Worm (Caenorhabditis elegans) whole organism, L1 larva: ENCODE data around the gene sre-12.
A peak's percentile ranks its signal among the peaks of the same experiment; 100 is the strongest.

Experiments used
- ama-1 ChIP-seq: fragments of 150-350 bp; optimal IDR thresholded peaks from 2 replicates; lab custom pipeline; 2014
- ceh-82 ChIP-seq, 3 experiments: fragments of 150-350 bp in 1 of 3; sonication (generic microtip) in 2 of 3; optimal IDR thresholded peaks; 2 replicates each; lab custom pipeline; 2014 to 2017; ENCODE audit warnings: missing biosample characterization in 3 of 3, missing genetic modification characterization in 3 of 3
- efl-1 ChIP-seq, 4 experiments: fragments of 150-350 bp; optimal IDR thresholded peaks in 3 of 4; peaks in 1 of 4; 1 replicate in 1 of 4; 2 replicates in 3 of 4; lab custom pipeline; 2014; ENCODE audit warnings: missing biosample characterization in 2 of 4, missing genetic modification characterization in 2 of 4, missing genetic modification reagents in 2 of 4
- mab-9 ChIP-seq: fragments of 200-800 bp; sonication (Bioruptor generic); IDR thresholded peaks from 2 replicates; pipeline ENCODE4 v1.3.6; 2022; ENCODE audit warnings: missing genetic modification reagents, missing genetic modification characterization, missing compliant biosample characterization
- nhr-71 ChIP-seq: sonication (generic microtip); optimal IDR thresholded peaks from 2 replicates; lab custom pipeline; 2016; ENCODE audit warnings: mild to moderate bottlenecking, missing genetic modification characterization, moderate library complexity, missing compliant biosample characterization
- unc-130 ChIP-seq: fragments of 150-350 bp; optimal IDR thresholded peaks from 2 replicates; lab custom pipeline; 2017; ENCODE audit warnings: missing biosample characterization, missing genetic modification characterization, inconsistent platforms
- xbp-1 ChIP-seq: sonication (generic microtip); optimal IDR thresholded peaks from 2 replicates; lab custom pipeline; 2016; ENCODE audit warnings: missing genetic modification characterization, missing compliant biosample characterization

DNA sequence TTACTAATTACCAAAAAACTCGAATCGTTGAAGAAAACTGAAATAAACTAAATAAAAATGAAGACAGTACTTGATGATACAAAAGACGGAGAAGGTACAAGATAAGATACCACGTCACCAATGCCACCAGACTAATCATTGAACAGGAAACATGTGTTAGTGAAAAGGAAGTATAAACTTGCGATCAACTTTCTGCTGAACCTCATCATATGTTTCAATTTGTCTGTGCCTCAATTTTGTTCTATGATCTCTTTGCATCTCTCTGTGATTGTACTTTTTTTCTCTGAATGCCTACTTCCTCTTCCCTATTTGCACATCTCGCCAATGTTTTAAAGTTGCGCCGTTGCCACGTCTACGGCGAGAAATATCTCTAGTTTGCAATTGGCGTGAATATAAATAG lies 15.1 kb upstream of the sre-12 start:
- no peak for TF ChIP-seq ceh-82 (tag; optimal IDR thresholded peaks at IDR 0.05; lab: Kevin White, UChicago)
- TF ChIP-seq efl-1 (optimal IDR thresholded peaks at IDR 0.05; lab: Kevin White, UChicago), result no peak
- TF ChIP-seq efl-1 (GFP tag; optimal IDR thresholded peaks at IDR 0.05 in 1 of 2; lab: Kevin White, UChicago), result peak in 1 of 2 experiments; percentile 76
- no peak for TF ChIP-seq ama-1 (lab: Kevin White, UChicago)
- TF ChIP-seq nhr-71 (tag; lab: Kevin White, UChicago), result peak; percentile 85
- TF ChIP-seq xbp-1, result peak; percentile 2
- peak; percentile 15; the same call in 1 of the 2 replicates for TF ChIP-seq mab-9
- peak; percentile 14 for TF ChIP-seq unc-130 (tag; lab: Kevin White, UChicago)
